Worm (Caenorhabditis elegans) whole organism, late embryonic: ENCODE results near the gene F38B7.17.

Experiments used
- nhr-11 ChIP-seq: fragments of 150-350 bp; optimal IDR thresholded peaks from 2 replicates; lab custom pipeline; 2014; ENCODE audit warnings: missing biosample characterization, missing genetic modification characterization
- tbx-7 ChIP-seq: sonication (generic microtip); optimal IDR thresholded peaks from 2 replicates; lab custom pipeline; 2016; ENCODE audit warnings: missing genotype, missing genetic modification characterization, missing compliant biosample characterization
- ztf-16 ChIP-seq: sonication (generic microtip); optimal IDR thresholded peaks from 2 replicates; lab custom pipeline; 2017; ENCODE audit warnings: missing genetic modification characterization, missing compliant biosample characterization

ce11 chrV:11570169-11570651 is 21.4 kb upstream of the F38B7.17 start, which contains the start of the genes nhr-101 and pms-2:
- TF ChIP-seq ztf-16 (tag; lab: Kevin White, UChicago), result no peak
- no peak for TF ChIP-seq tbx-7 (tag; lab: Kevin White, UChicago)
- no peak for TF ChIP-seq nhr-11 (tag; lab: Kevin White, UChicago)
